Fruit fly (Drosophila melanogaster) ovary, adult (tissue): ENCODE results near the gene CG6638.

Experiments
- CG17801 ChIP-seq: fragments of 200-800 bp; optimal IDR thresholded peaks from 2 replicates; lab custom pipeline; 2019; ENCODE audit warnings: missing biosample characterization, mild to moderate bottlenecking, missing genetic modification characterization, moderate library complexity; ENCODE audit not compliant: partially characterized antibody

The CG6638 gene

dm6 chr3L:8575844-8576842 lies at the start of gene CG6638, which contains the start of gene CG43078:
CG6638 (minus strand) TSS chr3L:8576078.
CG43078 (plus strand) TSS chr3L:8576808.
- TF ChIP-seq CG17801 (GFP tag; lab: Kevin White, UChicago): no peak

dm6 chr3L:8623702-8624421 lies 48.0 kb upstream of the CG6638 start, which contains the start of the genes GAPsec and Zasp66:
GAPsec (minus strand) TSS chr3L:8623901.
Zasp66 (plus strand) TSS chr3L:8624371.
- TF ChIP-seq CG17801 (GFP tag; lab: Kevin White, UChicago): no peak

dm6 chr3L:8621465-8621864 lies 45.6 kb upstream of the CG6638 start:
- TF ChIP-seq CG17801 (GFP tag; lab: Kevin White, UChicago): no peak

- TF ChIP-seq CG17801 (GFP tag; lab: Kevin White, UChicago): no peak
These were observed 43.7 kb upstream of the CG6638 start, which contains the start of gene S-Lap2 for dm6 chr3L:8619588-8619987. S-Lap2 (plus strand) TSS chr3L:8619888.

dm6 chr3L:8616935-8617334 lies 41.1 kb upstream of the CG6638 start, which contains the start of gene S-Lap1:
S-Lap1 (plus strand) TSS chr3L:8617235.
- no peak for TF ChIP-seq CG17801 (GFP tag; lab: Kevin White, UChicago)

- TF ChIP-seq CG17801 (GFP tag; lab: Kevin White, UChicago): no peak
These were observed 31.6 kb upstream of the CG6638 start for dm6 chr3L:8607449-8607848.

dm6 chr3L:8603880-8604692 lies 28.2 kb upstream of the CG6638 start, which contains the start of the genes CG5989 and CG6282:
CG5989 (minus strand) TSS chr3L:8604149.
CG6282 (plus strand) TSS chr3L:8604657.
- no peak for TF ChIP-seq CG17801 (GFP tag; lab: Kevin White, UChicago)

- TF ChIP-seq CG17801 (GFP tag; lab: Kevin White, UChicago): peak; percentile 94
These were observed 25.0 kb upstream of the CG6638 start, which contains the start of the genes Nelf-E and RpL14 for dm6 chr3L:8600752-8601433. Nelf-E (minus strand) TSS chr3L:8600879. RpL14 (plus strand) TSS chr3L:8601006.

- TF ChIP-seq CG17801 (GFP tag; lab: Kevin White, UChicago): no peak
These were observed 8.2 kb upstream of the CG6638 start for dm6 chr3L:8584086-8584485.

- no peak for TF ChIP-seq CG17801 (GFP tag; lab: Kevin White, UChicago)
These were observed 6.3 kb upstream of the CG6638 start for dm6 chr3L:8582105-8582707.

- TF ChIP-seq CG17801 (GFP tag; lab: Kevin White, UChicago): no peak
These were observed 4.9 kb upstream of the CG6638 start for dm6 chr3L:8580780-8581179.

dm6 chr3L:8579513-8579912 lies 3.6 kb upstream of the CG6638 start:
- TF ChIP-seq CG17801 (GFP tag; lab: Kevin White, UChicago): no peak

dm6 chr3L:8578470-8578869 lies 2.6 kb upstream of the CG6638 start:
- TF ChIP-seq CG17801 (GFP tag; lab: Kevin White, UChicago): no peak
